Worm (Caenorhabditis elegans) whole organism, young adult: ENCODE data around the gene K07C5.2.

Experiments used
- B0261.1 ChIP-seq: sonication (generic microtip); optimal IDR thresholded peaks from 2 replicates; lab custom pipeline; 2016; ENCODE audit warnings: mild to moderate bottlenecking, missing genetic modification characterization, moderate library complexity, missing compliant biosample characterization
- atf-7 ChIP-seq: sonication (generic microtip); optimal IDR thresholded peaks from 2 replicates; lab custom pipeline; 2017; ENCODE audit warnings: mild to moderate bottlenecking, missing genetic modification characterization, missing compliant biosample characterization
- let-607 ChIP-seq, 2 experiments: fragments of 200-800 bp in 1 of 2; sonication (Bioruptor generic) in 1 of 2; sonication (generic microtip) in 1 of 2; optimal IDR thresholded peaks; 2 replicates each; lab custom pipeline; 2016 to 2018; ENCODE audit warnings: mild to moderate bottlenecking in 2 of 2, missing compliant biosample characterization in 2 of 2, missing genetic modification characterization in 2 of 2, moderate library complexity in 2 of 2, missing genotype in 1 of 2
- tbx-9 ChIP-seq: sonication (generic microtip); optimal IDR thresholded peaks from 2 replicates; lab custom pipeline; 2016; ENCODE audit warnings: borderline replicate concordance, missing genetic modification characterization, inconsistent platforms, missing compliant biosample characterization

ce11 chrV:10379761-10380160, 40.5 kb downstream of the K07C5.2 start:
- TF ChIP-seq B0261.1 (tag; lab: Kevin White, UChicago) (no peak), tbx-9 (tag; lab: Kevin White, UChicago) (no peak), atf-7 (tag; lab: Kevin White, UChicago) (no peak), let-607 (tag; optimal IDR thresholded peaks at IDR 0.05; lab: Kevin White, UChicago) (no peak)
